Fruit fly (Drosophila melanogaster) whole organism, embryonic: ENCODE results near the gene CG14286.

ENCODE experiments used
- CG13296 ChIP-seq: fragments of 200-800 bp; sonication (Bioruptor generic); optimal IDR thresholded peaks from 3 replicates; lab custom pipeline; 2018; ENCODE audit warnings: missing biosample characterization, mild to moderate bottlenecking, missing genetic modification characterization
- CG18764 ChIP-seq: fragments of 200-800 bp; sonication (Bioruptor generic); optimal IDR thresholded peaks from 3 replicates; lab custom pipeline; 2016; ENCODE audit warnings: missing biosample characterization, missing genetic modification characterization
- CG9727 ChIP-seq: fragments of 200-800 bp; sonication (Bioruptor generic); optimal IDR thresholded peaks from 3 replicates; lab custom pipeline; 2017; ENCODE audit warnings: missing biosample characterization, mild to moderate bottlenecking, missing genetic modification characterization
- D ChIP-seq, 2 experiments: fragments of 200-800 bp in 1 of 2; fragments of >200 bp in 1 of 2; sonication (Bioruptor generic) in 1 of 2; optimal IDR thresholded peaks; 2 replicates in 1 of 2; 3 replicates in 1 of 2; lab custom pipeline; 2017; ENCODE audit warnings: mild to moderate bottlenecking in 1 of 2, missing biosample characterization in 1 of 2, missing genetic modification characterization in 1 of 2, missing genetic modification reagents in 1 of 2
- ERR ChIP-seq: fragments of 200-800 bp; sonication (Bioruptor generic); optimal IDR thresholded peaks from 2 replicates; lab custom pipeline; 2016; ENCODE audit warnings: missing biosample characterization, missing genetic modification characterization
- H15 ChIP-seq: fragments of 200-800 bp; sonication (Bioruptor generic); IDR thresholded peaks from 3 replicates; pipeline ENCODE4 v1.3.6; 2022; ENCODE audit warnings: missing biosample characterization, missing genetic modification characterization
- cato ChIP-seq: fragments of 200-800 bp; sonication (Bioruptor generic); optimal IDR thresholded peaks from 2 replicates; lab custom pipeline; 2016; ENCODE audit warnings: missing biosample characterization, missing genetic modification characterization, borderline replicate concordance
- z ChIP-seq: fragments of 200-800 bp; sonication (Bioruptor generic); IDR thresholded peaks from 3 replicates; pipeline ENCODE4 v1.3.6; 2022; ENCODE audit warnings: missing biosample characterization, missing genetic modification characterization

- no peak for TF ChIP-seq ERR (GFP tag; lab: Kevin White, UChicago)
- TF ChIP-seq cato (GFP tag; lab: Kevin White, UChicago): no peak
- TF ChIP-seq H15: no peak
- no peak for TF ChIP-seq CG18764 (GFP tag; lab: Kevin White, UChicago)
- TF ChIP-seq z (GFP tag; lab: Robert Waterston, UW): no peak
- TF ChIP-seq CG13296 (GFP tag; lab: Kevin White, UChicago): no peak
- TF ChIP-seq D (optimal IDR thresholded peaks at IDR 0.05; lab: Kevin White, UChicago): no peak
- no peak for TF ChIP-seq D (GFP tag; optimal IDR thresholded peaks at IDR 0.05; lab: Kevin White, UChicago)
- TF ChIP-seq CG9727 (GFP tag; lab: Kevin White, UChicago): no peak
These were observed 16.8 kb downstream of the CG14286 start for dm6 chr3R:19040685-19041084.
